Fruit fly (Drosophila melanogaster) whole organism, embryonic: ENCODE results near the gene CG13114.
A peak's percentile ranks its signal among the peaks of the same experiment; 100 is the strongest.

Experiments
- CG12071 ChIP-seq: fragments of 200-800 bp; sonication (Bioruptor generic); optimal IDR thresholded peaks from 3 replicates; lab custom pipeline; 2018; ENCODE audit warnings: missing biosample characterization, mild to moderate bottlenecking, missing genetic modification characterization
- CG12219 ChIP-seq: fragments of 200-800 bp; sonication (Bioruptor generic); optimal IDR thresholded peaks from 3 replicates; lab custom pipeline; 2018; ENCODE audit warnings: missing biosample characterization, mild to moderate bottlenecking, missing genetic modification characterization
- CG12659 ChIP-seq: fragments of 200-800 bp; sonication (Bioruptor generic); optimal IDR thresholded peaks from 3 replicates; lab custom pipeline; 2017; ENCODE audit warnings: mild to moderate bottlenecking, missing biosample characterization, missing genetic modification reagents, missing genetic modification characterization
- CG12744 ChIP-seq: fragments of 200-800 bp; sonication (Bioruptor generic); optimal IDR thresholded peaks from 2 replicates; lab custom pipeline; 2016; ENCODE audit warnings: missing biosample characterization, missing genetic modification characterization
- CG13296 ChIP-seq: fragments of 200-800 bp; sonication (Bioruptor generic); optimal IDR thresholded peaks from 3 replicates; lab custom pipeline; 2018; ENCODE audit warnings: missing biosample characterization, mild to moderate bottlenecking, missing genetic modification characterization
- CG13624 ChIP-seq: fragments of 200-800 bp; sonication (Bioruptor generic); optimal IDR thresholded peaks from 2 replicates; lab custom pipeline; 2016; ENCODE audit warnings: missing biosample characterization, missing genetic modification characterization
- CG14050 ChIP-seq: fragments of 200-800 bp; sonication (Bioruptor generic); IDR thresholded peaks from 3 replicates; pipeline ENCODE4 v1.3.6; 2022; ENCODE audit warnings: missing biosample characterization, missing genetic modification characterization
- CG14965 ChIP-seq: fragments of 200-800 bp; sonication (Bioruptor generic); optimal IDR thresholded peaks from 2 replicates; lab custom pipeline; 2016; ENCODE audit warnings: missing biosample characterization, missing genetic modification characterization, borderline replicate concordance
- CG15073 ChIP-seq: fragments of 200-800 bp; sonication (Bioruptor generic); optimal IDR thresholded peaks from 2 replicates; lab custom pipeline; 2016; ENCODE audit warnings: missing biosample characterization, missing genetic modification characterization
- CG15514 ChIP-seq: fragments of 200-800 bp; sonication (Bioruptor generic); optimal IDR thresholded peaks from 3 replicates; lab custom pipeline; 2017; ENCODE audit warnings: missing biosample characterization, missing genetic modification characterization, mild to moderate bottlenecking, moderate library complexity, missing genetic modification reagents
- CG18262 ChIP-seq: fragments of 200-800 bp; optimal IDR thresholded peaks from 3 replicates; lab custom pipeline; 2019; ENCODE audit warnings: missing biosample characterization, mild to moderate bottlenecking, missing genetic modification characterization, moderate library complexity
- CG30431 ChIP-seq: fragments of 200-800 bp; sonication (Bioruptor generic); optimal IDR thresholded peaks from 2 replicates; lab custom pipeline; 2017; ENCODE audit warnings: missing biosample characterization, missing genetic modification characterization
- CG32772 ChIP-seq: fragments of 200-800 bp; sonication (Bioruptor generic); IDR thresholded peaks from 2 replicates; pipeline ENCODE4 v1.3.6; 2022; ENCODE audit warnings: missing biosample characterization, missing genetic modification characterization
- CG3407 ChIP-seq: fragments of 200-800 bp; sonication (Bioruptor generic); optimal IDR thresholded peaks from 2 replicates; lab custom pipeline; 2018; ENCODE audit warnings: missing biosample characterization, mild to moderate bottlenecking, missing genetic modification characterization
- CG3838 ChIP-seq: fragments of 200-800 bp; sonication (Bioruptor generic); optimal IDR thresholded peaks from 3 replicates; lab custom pipeline; 2016; ENCODE audit warnings: missing biosample characterization, missing genetic modification characterization
- CG7372 ChIP-seq: fragments of 200-800 bp; sonication (Bioruptor generic); IDR thresholded peaks from 2 replicates; pipeline ENCODE4 v1.3.6; 2022; ENCODE audit warnings: missing biosample characterization, missing genetic modification characterization
- CG9797 ChIP-seq: fragments of 200-800 bp; sonication (Bioruptor generic); optimal IDR thresholded peaks from 3 replicates; lab custom pipeline; 2018; ENCODE audit warnings: missing biosample characterization, mild to moderate bottlenecking, missing genetic modification characterization
- Chrac-16 ChIP-seq: fragments of 200-800 bp; sonication (Bioruptor generic); optimal IDR thresholded peaks from 3 replicates; lab custom pipeline; 2016; ENCODE audit warnings: missing biosample characterization, missing genetic modification characterization
- Deaf1 ChIP-seq: fragments of 200-800 bp; optimal IDR thresholded peaks from 3 replicates; lab custom pipeline; 2019; ENCODE audit warnings: missing biosample characterization, mild to moderate bottlenecking, missing genetic modification characterization, moderate library complexity
- E2f1 ChIP-seq: fragments of 200-800 bp; sonication (Bioruptor generic); IDR thresholded peaks from 2 replicates; pipeline ENCODE4 v1.3.6; 2022; ENCODE audit warnings: missing biosample characterization, missing genetic modification characterization
- HLH54F ChIP-seq: fragments of 200-800 bp; sonication (Bioruptor generic); optimal IDR thresholded peaks from 3 replicates; lab custom pipeline; 2016; ENCODE audit warnings: missing biosample characterization, missing genetic modification characterization
- Kr ChIP-seq: fragments of 200-800 bp; sonication (Bioruptor generic); optimal IDR thresholded peaks from 2 replicates; lab custom pipeline; 2017; ENCODE audit warnings: missing biosample characterization, mild to moderate bottlenecking, missing genetic modification characterization
- MESR4 ChIP-seq: fragments of 200-800 bp; sonication (Bioruptor generic); optimal IDR thresholded peaks from 2 replicates; lab custom pipeline; 2018; ENCODE audit warnings: missing biosample characterization, mild to moderate bottlenecking, missing genetic modification characterization, moderate library complexity
- Mad ChIP-seq: fragments of 200-800 bp; sonication (Bioruptor generic); optimal IDR thresholded peaks from 2 replicates; lab custom pipeline; 2016; ENCODE audit warnings: missing biosample characterization, missing genetic modification characterization
- NC2β ChIP-seq: fragments of 200-800 bp; sonication (Bioruptor generic); optimal IDR thresholded peaks from 2 replicates; lab custom pipeline; 2016; ENCODE audit warnings: missing biosample characterization, missing genetic modification characterization
- Nf-YA ChIP-seq: fragments of 200-800 bp; sonication (Bioruptor generic); IDR thresholded peaks from 2 replicates; pipeline ENCODE4 v1.3.6; 2022; ENCODE audit warnings: missing biosample characterization, missing genetic modification characterization
- Opbp ChIP-seq: fragments of 200-800 bp; sonication (Bioruptor generic); IDR thresholded peaks from 3 replicates; pipeline ENCODE4 v1.3.6; 2022; ENCODE audit warnings: missing biosample characterization, missing genetic modification characterization; ENCODE audit not compliant: partially characterized antibody
- PHDP ChIP-seq: fragments of 200-800 bp; sonication (Bioruptor generic); optimal IDR thresholded peaks from 3 replicates; lab custom pipeline; 2018; ENCODE audit warnings: missing biosample characterization, mild to moderate bottlenecking, missing genetic modification characterization, moderate library complexity
- Sox102F ChIP-seq: fragments of 200-800 bp; sonication (Bioruptor generic); optimal IDR thresholded peaks from 2 replicates; lab custom pipeline; 2018; ENCODE audit warnings: missing biosample characterization, mild to moderate bottlenecking, missing genetic modification characterization, moderate library complexity
- TFAM ChIP-seq: fragments of 200-800 bp; sonication (Bioruptor generic); optimal IDR thresholded peaks from 2 replicates; lab custom pipeline; 2017; ENCODE audit warnings: missing biosample characterization, missing genetic modification characterization, inconsistent platforms
- Xrp1 ChIP-seq: fragments of 200-800 bp; sonication (Bioruptor generic); IDR thresholded peaks from 2 replicates; pipeline ENCODE4 v1.3.6; 2022; ENCODE audit warnings: missing biosample characterization, missing genetic modification characterization
- ab ChIP-seq: fragments of 200-800 bp; sonication (Bioruptor generic); optimal IDR thresholded peaks from 2 replicates; lab custom pipeline; 2016; ENCODE audit warnings: missing biosample characterization, missing genetic modification characterization
- ato ChIP-seq: fragments of 200-800 bp; sonication (Bioruptor generic); IDR thresholded peaks from 2 replicates; pipeline ENCODE4 v1.3.6; 2022; ENCODE audit warnings: missing biosample characterization, missing genetic modification characterization; ENCODE audit not compliant: partially characterized antibody
- corto ChIP-seq: fragments of 200-800 bp; sonication (Bioruptor generic); optimal IDR thresholded peaks from 2 replicates; lab custom pipeline; 2016; ENCODE audit warnings: missing biosample characterization, mild to moderate bottlenecking, missing genetic modification characterization, moderate library complexity
- ewg ChIP-seq: fragments of 200-800 bp; sonication (Bioruptor generic); optimal IDR thresholded peaks from 3 replicates; lab custom pipeline; 2017; ENCODE audit warnings: mild to moderate bottlenecking, missing biosample characterization, missing genetic modification reagents, missing genetic modification characterization
- fd102C ChIP-seq: fragments of 200-800 bp; sonication (Bioruptor generic); optimal IDR thresholded peaks from 2 replicates; lab custom pipeline; 2018; ENCODE audit warnings: missing biosample characterization, mild to moderate bottlenecking, missing genetic modification characterization, moderate library complexity
- ftz-f1 ChIP-seq: fragments of 200-800 bp; sonication (Bioruptor generic); optimal IDR thresholded peaks from 2 replicates; lab custom pipeline; 2016; ENCODE audit warnings: missing biosample characterization, missing genetic modification characterization
- fu2 ChIP-seq: fragments of 200-800 bp; sonication (Bioruptor generic); optimal IDR thresholded peaks from 2 replicates; lab custom pipeline; 2016; ENCODE audit warnings: missing biosample characterization, missing genetic modification characterization
- gsb-n ChIP-seq: fragments of 200-800 bp; sonication (Bioruptor generic); optimal IDR thresholded peaks from 3 replicates; lab custom pipeline; 2018; ENCODE audit warnings: missing biosample characterization, mild to moderate bottlenecking, missing genetic modification characterization
- ham ChIP-seq: fragments of 200-800 bp; sonication (Bioruptor generic); IDR thresholded peaks from 2 replicates; pipeline ENCODE4 v1.3.6; 2022; ENCODE audit warnings: missing biosample characterization, missing genetic modification characterization
- hb ChIP-seq: fragments of 200-800 bp; sonication (Bioruptor generic); IDR thresholded peaks from 3 replicates; pipeline ENCODE4 v1.3.6; 2022; ENCODE audit warnings: missing biosample characterization, missing genetic modification characterization; ENCODE audit not compliant: partially characterized antibody
- her ChIP-seq: fragments of 200-800 bp; sonication (Bioruptor generic); optimal IDR thresholded peaks from 2 replicates; lab custom pipeline; 2016; ENCODE audit warnings: missing biosample characterization, missing genetic modification characterization
- hth ChIP-seq: fragments of >200 bp; optimal IDR thresholded peaks from 2 replicates; lab custom pipeline; 2017; ENCODE audit warnings: inconsistent platforms
- oc ChIP-seq: fragments of 200-800 bp; sonication (Bioruptor generic); optimal IDR thresholded peaks from 2 replicates; lab custom pipeline; 2018; ENCODE audit warnings: missing biosample characterization, mild to moderate bottlenecking, missing genetic modification characterization, moderate library complexity
- peb ChIP-seq: fragments of 200-800 bp; sonication (Bioruptor generic); IDR thresholded peaks from 2 replicates; pipeline ENCODE4 v1.3.6; 2022; ENCODE audit warnings: missing biosample characterization, missing genetic modification characterization
- sens-2 ChIP-seq: fragments of 200-800 bp; sonication (Bioruptor generic); IDR thresholded peaks from 2 replicates; pipeline ENCODE4 v1.3.6; 2022; ENCODE audit warnings: missing biosample characterization, missing genetic modification characterization
- ssp ChIP-seq: fragments of 200-800 bp; sonication (Bioruptor generic); IDR thresholded peaks from 2 replicates; pipeline ENCODE4 v1.3.6; 2022; ENCODE audit warnings: missing biosample characterization, missing genetic modification characterization
- ttk ChIP-seq: fragments of 200-800 bp; sonication (Bioruptor generic); IDR thresholded peaks from 2 replicates; pipeline ENCODE4 v2.1.2; 2022; ENCODE audit warnings: missing biosample characterization, missing genetic modification characterization
- unc-4 ChIP-seq: fragments of 200-800 bp; sonication (Bioruptor generic); IDR thresholded peaks from 2 replicates; pipeline ENCODE4 v1.3.6; 2022; ENCODE audit warnings: missing biosample characterization, missing genetic modification characterization; ENCODE audit not compliant: partially characterized antibody
- zen2 ChIP-seq: fragments of 200-800 bp; sonication (Bioruptor generic); IDR thresholded peaks from 3 replicates; pipeline ENCODE4 v1.3.6; 2022; ENCODE audit warnings: missing biosample characterization, missing genetic modification characterization; ENCODE audit not compliant: partially characterized antibody

Gene CG13114

DNA sequence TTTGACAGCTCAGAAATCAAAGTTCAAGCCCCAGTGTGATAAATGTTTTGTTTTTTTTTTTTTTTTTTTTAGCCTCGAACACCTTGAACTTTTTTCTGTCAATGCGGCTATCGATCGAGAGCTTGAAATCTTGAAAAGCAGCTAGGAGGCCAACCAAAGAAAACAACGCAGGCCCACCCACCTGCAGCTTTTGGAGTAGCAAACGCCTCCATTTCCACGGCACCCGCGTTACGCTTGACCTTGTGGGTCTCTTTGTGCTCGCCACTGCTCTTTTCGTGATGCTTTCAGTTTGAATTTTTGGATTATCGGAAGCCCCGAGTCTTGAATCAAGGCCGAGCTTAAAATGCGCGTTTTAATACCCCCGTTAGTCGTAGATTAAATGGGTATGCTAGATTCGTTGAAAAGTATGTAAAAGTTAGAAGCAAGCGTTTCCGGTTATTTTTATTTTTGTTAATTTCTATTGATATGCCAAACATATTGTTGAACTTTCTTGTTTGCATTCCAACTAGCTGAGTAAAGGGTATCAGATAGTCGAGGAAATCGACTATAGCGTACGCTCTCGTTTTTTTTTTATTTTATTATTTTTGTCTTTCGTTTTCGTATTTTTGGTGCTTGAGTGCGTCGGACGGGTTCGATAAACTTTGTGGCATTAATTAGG lies 42.7 kb upstream of the CG13114 start (continued):
- TF ChIP-seq CG14050 (GFP tag; lab: Robert Waterston, UW) (peak; percentile 77), ftz-f1 (GFP tag; lab: Kevin White, UChicago) (peak; percentile 86), CG3838 (GFP tag; lab: Kevin White, UChicago) (no peak), CG12744 (GFP tag; lab: Kevin White, UChicago) (no peak), Kr (no peak), fd102C (no peak), Sox102F (peak; percentile 91), peb (GFP tag; lab: Robert Waterston, UW) (peak; percentile 33; the same call in 1 of the 2 replicates), Xrp1 (peak; percentile 83), HLH54F (GFP tag; lab: Kevin White, UChicago) (peak; percentile 18), her (GFP tag; lab: Kevin White, UChicago) (no peak), Chrac-16 (peak; percentile 62), ewg (GFP tag; lab: Kevin White, UChicago) (peak; percentile 49), TFAM (GFP tag; lab: Kevin White, UChicago) (no peak), CG13296 (GFP tag; lab: Kevin White, UChicago) (peak; percentile 64), CG15514 (peak; percentile 20), unc-4 (GFP tag; lab: Robert Waterston, UW) (no peak), Nf-YA (GFP tag; lab: Robert Waterston, UW) (peak; percentile 67), CG15073 (GFP tag; lab: Kevin White, UChicago) (no peak), CG18262 (tag; lab: Kevin White, UChicago) (peak; percentile 56), zen2 (GFP tag; lab: Robert Waterston, UW) (no peak), ttk (GFP tag; lab: Robert Waterston, UW) (peak; percentile 68), CG30431 (GFP tag; lab: Kevin White, UChicago) (peak; percentile 19), CG32772 (GFP tag; lab: Robert Waterston, UW) (peak; percentile 76), ato (GFP tag; lab: Robert Waterston, UW) (no peak), NC2β (GFP tag; lab: Kevin White, UChicago) (no peak), Mad (peak; percentile 44), gsb-n (peak; percentile 58), CG3407 (GFP tag; lab: Kevin White, UChicago) (peak; percentile 64), PHDP (tag; lab: Kevin White, UChicago) (peak; percentile 76), Deaf1 (tag; lab: Kevin White, UChicago) (peak; percentile 14), oc (tag; lab: Kevin White, UChicago) (peak; percentile 85), hb (GFP tag; lab: Robert Waterston, UW) (0 out of 3 replicates have a peak, but pooled peaks have one; percentile 10), hth (no peak), MESR4 (no peak), CG12659 (GFP tag; lab: Kevin White, UChicago) (peak; percentile 82), fu2 (GFP tag; lab: Kevin White, UChicago) (no peak), CG12071 (GFP tag; lab: Kevin White, UChicago) (no peak), ssp (GFP tag; lab: Robert Waterston, UW) (no peak), CG14965 (GFP tag; lab: Kevin White, UChicago) (no peak), CG12219 (GFP tag; lab: Kevin White, UChicago) (peak; percentile 46), CG9797 (GFP tag; lab: Kevin White, UChicago) (no peak), E2f1 (GFP tag; lab: Robert Waterston, UW) (peak; percentile 79), CG7372 (GFP tag; lab: Robert Waterston, UW) (peak; percentile 70), sens-2 (GFP tag; lab: Robert Waterston, UW) (peak; percentile 49), ham (GFP tag; lab: Robert Waterston, UW) (0 out of 2 replicates have a peak, but pooled peaks have one; percentile 27), Opbp (no peak), CG13624 (no peak), ab (GFP tag; lab: Kevin White, UChicago) (no peak), corto (no peak)
